Fruit fly (Drosophila melanogaster) whole organism: Measurements from ENCODE around the gene CG1824.

Source experiments
- CG8478 ChIP-seq: fragments of >200 bp; optimal IDR thresholded peaks from 2 replicates; lab custom pipeline; 2018; ENCODE audit warnings: inconsistent platforms
- Dll ChIP-seq: fragments of >200 bp; optimal IDR thresholded peaks from 2 replicates; lab custom pipeline; 2017
- EcR ChIP-seq, 2 experiments: fragments of >200 bp; optimal IDR thresholded peaks; 2 replicates each; lab custom pipeline; 2017; ENCODE audit warnings: missing biosample characterization in 2 of 2, missing genetic modification characterization in 2 of 2, missing genetic modification reagents in 2 of 2
- pan ChIP-seq: fragments of >200 bp; optimal IDR thresholded peaks from 2 replicates; lab custom pipeline; 2017
- psq ChIP-seq: fragments of >200 bp; optimal IDR thresholded peaks from 2 replicates; lab custom pipeline; 2017
- usp ChIP-seq: fragments of >200 bp; optimal IDR thresholded peaks from 2 replicates; lab custom pipeline; 2017; ENCODE audit warnings: missing biosample characterization, missing genetic modification characterization, mixed read lengths

Gene CG1824

DNA sequence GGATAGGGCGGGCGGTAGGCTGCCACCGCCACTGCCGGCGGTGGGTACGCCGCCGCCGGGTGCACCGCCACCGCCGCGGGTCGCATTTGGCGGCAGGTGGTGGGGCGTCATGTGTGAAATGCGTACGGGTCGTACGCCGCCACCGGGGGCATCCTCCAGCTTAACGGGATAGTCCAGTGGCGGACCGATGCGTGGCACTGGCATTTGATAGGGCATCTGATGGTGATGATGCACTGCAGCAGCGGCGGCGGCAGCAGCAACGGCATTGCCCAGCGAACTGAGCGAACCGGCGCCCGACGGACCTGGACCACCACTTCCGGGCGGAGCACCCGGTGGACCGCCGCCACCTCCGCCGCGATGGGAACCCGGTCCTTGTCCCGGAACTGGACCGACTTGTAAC, 13.5 kb downstream of the CG1824 start:
- TF ChIP-seq usp (GFP tag; lab: Kevin White, UChicago) (no peak), CG8478 (lab: Kevin White, UChicago) (no peak), psq (no peak), EcR (GFP tag; optimal IDR thresholded peaks at IDR 0.05; lab: Kevin White, UChicago) (no peak), pan (lab: Kevin White, UChicago) (no peak), Dll (no peak)

DNA sequence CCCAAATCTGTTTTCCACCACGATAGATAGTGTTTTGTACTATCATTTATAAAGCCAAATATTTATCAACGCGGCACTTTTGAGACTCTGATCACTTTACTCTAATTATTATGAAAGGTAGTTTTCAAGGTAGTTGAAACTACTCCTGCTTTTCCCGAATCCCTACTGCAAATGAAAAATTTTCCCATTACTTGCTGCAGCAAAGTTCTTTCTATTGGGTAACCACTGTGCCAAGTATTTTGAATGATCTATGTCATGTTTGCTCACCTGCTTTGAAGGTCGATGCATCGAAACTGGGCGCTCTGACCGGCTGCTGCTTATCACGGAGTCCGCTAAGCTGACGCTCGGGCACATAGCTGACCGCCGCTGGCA, 14.1 kb downstream of the CG1824 start:
- TF ChIP-seq Dll (no peak), usp (GFP tag; lab: Kevin White, UChicago) (no peak), psq (no peak), CG8478 (lab: Kevin White, UChicago) (no peak), pan (lab: Kevin White, UChicago) (no peak), EcR (GFP tag; optimal IDR thresholded peaks at IDR 0.05; lab: Kevin White, UChicago) (no peak)

DNA sequence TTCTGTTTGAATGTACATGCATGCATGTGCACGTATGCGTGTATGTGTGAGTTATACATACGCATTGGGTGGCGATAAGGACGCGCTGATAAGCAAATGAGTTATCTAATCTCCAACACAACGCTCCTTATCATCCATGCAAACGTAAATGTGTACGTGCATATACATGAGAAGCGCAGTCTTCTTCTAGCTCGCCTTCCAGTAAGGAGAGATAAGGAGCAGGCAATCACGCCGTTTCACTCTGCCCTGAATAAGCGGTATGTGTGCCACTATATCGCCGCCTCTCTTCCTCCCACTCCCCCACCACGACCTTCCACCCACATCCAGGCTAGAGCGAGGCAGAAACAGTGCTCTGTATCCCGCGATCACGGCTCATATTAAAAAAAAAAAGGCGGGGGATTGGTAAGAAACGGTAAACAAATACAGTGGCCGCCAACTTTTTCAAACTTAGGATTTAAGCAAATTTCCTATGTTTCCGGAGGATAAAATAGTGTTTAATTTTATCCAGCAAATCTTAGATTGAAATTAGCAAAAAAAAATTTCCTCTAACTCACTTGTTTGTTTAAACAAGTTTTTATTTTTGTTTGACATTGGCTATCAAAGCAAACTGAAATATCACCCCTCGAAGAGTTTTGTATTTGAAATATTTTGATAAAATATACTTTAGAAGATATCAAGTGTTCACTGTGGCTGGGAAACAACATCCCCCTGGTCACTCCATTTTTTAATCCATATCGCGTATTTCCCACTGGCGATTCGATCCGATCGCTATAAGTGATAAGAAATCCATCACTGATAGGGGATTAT, 14.7 kb downstream of the CG1824 start:
- TF ChIP-seq Dll = no peak

DNA sequence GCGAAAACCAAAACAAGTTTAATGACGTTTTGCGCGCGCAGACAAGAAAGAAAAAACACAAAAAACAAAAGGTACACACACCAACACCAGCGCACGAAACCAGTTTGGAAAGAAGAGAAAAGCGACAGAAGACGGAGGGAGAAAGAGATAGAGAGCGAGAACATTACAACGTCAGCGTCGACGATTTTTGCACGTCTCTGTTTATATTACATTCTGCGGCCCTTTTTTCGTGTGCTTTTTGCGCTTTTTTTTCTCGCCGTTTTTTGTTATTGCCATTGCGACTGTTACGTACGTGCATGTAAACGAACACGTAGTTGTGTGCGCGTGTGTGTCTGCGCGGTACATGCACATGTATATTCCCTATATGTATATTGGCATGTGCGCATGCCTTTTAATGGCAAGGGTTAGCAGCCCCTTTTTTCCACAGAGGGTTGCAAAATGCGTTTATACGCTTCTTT, 15.4 kb downstream of the CG1824 start:
- TF ChIP-seq psq (no peak), usp (GFP tag; lab: Kevin White, UChicago) (no peak), EcR (GFP tag; optimal IDR thresholded peaks at IDR 0.05; lab: Kevin White, UChicago) (no peak), Dll (no peak), pan (lab: Kevin White, UChicago) (no peak), CG8478 (lab: Kevin White, UChicago) (no peak)

DNA sequence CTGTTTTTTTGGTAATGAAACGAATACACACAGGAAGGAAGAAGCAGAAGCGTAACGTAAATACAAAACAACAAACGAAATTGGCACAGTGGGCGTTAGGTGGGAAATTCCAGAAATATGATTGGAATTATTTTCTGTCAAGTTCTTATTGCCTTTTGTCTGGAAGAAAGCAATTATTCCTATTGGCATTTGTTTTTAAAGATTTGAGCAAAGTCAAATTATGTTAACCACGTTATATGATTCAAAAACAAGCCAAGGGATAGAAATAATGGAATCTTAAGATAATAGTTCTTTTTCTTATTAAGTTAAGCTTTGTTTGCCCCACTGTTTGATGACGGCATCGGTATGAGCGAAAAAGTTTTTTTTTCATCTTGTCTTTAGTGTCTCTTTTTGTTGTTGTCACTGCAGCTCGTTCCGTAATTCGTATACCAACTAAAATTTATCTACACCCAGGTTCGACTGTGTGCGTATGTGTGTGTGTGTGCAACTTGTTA, 15.9 kb downstream of the CG1824 start:
- no peak for TF ChIP-seq usp (GFP tag; lab: Kevin White, UChicago)

DNA sequence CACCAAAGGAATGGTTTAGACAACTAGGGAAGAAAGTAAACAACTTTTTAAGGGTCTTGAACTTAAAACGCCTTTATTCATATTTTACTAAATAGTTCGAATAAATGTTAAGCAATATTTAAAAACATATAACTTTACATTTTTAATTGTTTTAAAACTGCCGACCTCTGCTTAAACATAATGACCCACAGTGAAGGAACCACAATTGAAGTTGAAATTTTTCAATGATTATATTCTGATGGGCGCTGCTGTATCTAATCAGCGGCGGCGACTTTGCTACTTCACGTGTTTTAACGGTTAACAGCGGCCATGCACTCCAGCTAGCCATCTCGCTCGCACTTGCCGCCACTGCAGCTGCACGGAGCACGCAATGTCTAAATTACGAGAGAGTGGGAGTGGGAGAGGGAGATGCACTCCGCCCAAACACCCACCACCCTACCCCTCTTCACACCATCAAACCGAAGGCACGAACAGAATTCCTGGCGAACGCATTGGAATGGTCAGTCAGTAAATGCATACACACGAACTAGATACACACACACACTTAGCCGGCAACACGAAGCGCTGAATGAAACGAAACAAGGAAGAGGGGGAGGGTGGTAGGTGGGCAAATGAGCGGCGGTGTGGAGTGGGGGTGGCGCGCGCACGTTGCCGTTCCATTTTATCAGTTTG, 16.6 kb downstream of the CG1824 start:
- TF ChIP-seq EcR (GFP tag; optimal IDR thresholded peaks at IDR 0.05; lab: Kevin White, UChicago) = no peak
- TF ChIP-seq psq = no peak
- no peak for TF ChIP-seq CG8478 (lab: Kevin White, UChicago)
- TF ChIP-seq pan (lab: Kevin White, UChicago) = peak; percentile 9
- TF ChIP-seq Dll = peak; percentile 39
- TF ChIP-seq usp (GFP tag; lab: Kevin White, UChicago) = no peak

DNA sequence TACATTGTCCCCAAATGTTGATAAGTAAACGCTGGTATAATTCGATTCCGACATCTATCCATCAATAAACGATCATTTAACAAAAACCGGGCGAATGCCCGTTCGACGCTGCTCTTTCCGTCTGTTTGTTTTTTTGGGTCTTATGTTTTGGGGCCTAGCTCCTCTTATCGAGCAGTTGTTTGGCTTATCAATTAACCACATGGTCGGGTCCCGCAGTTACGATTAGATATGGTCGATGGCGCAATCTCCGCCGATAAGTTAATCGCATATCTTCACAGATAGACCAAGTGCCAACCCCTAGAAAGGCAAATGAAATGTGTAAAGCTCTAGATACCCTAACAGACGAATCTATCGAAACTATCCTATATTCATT, 17.1 kb downstream of the CG1824 start:
- TF ChIP-seq psq (no peak), EcR (GFP tag; optimal IDR thresholded peaks at IDR 0.05; lab: Kevin White, UChicago) (no peak), Dll (no peak), CG8478 (lab: Kevin White, UChicago) (no peak), pan (lab: Kevin White, UChicago) (no peak), usp (GFP tag; lab: Kevin White, UChicago) (no peak)

DNA sequence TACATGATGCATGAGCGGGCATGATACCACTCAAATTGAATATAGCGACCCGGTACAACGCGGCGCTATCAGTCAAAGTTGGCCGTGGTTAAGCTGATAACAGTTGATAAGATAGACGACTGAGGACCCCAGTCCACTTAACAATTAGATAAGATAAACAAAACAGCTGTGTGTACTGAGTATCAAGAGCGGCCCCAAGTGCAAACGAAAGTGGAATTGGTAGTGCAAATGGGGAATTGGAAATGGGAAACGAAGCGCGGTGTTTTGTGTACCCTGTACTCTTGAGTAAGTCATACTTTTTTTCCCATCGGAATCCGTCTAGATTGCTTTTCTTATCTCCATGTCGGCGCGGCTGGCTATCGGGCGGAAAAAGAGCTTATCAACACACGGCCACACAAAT, 17.7 kb downstream of the CG1824 start:
- TF ChIP-seq EcR (GFP tag; optimal IDR thresholded peaks at IDR 0.05; lab: Kevin White, UChicago) (peak in 1 of 2 experiments; percentile 24), usp (GFP tag; lab: Kevin White, UChicago) (no peak)

DNA sequence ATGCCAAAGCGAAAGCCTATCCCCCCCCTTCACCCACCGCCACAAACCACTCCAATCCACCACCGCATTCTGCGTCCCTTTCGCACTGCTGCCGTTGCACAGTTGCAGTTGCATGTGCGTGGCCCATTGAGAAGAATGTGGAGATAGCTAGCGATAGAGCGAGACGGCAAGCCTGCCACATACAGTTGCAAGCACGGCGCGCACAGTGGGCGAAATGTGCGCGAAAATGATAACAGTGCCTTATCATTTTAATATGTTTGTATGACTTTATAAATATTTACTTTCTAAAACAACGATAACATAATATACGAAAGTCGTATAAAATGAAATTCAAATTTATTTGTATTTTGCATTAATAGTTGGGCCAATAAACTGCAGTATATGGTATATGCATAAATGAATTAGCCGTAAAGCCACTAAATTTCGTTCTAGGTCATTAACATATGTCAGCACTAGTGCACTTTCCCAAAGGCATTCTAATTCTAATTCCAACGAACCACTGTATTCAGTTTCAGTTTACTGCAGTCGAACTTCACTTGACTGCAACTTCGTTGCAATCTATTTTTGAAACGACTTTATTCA, 19.5 kb downstream of the CG1824 start:
- TF ChIP-seq Dll = no peak
- TF ChIP-seq usp (GFP tag; lab: Kevin White, UChicago) = no peak
- no peak for TF ChIP-seq EcR (GFP tag; optimal IDR thresholded peaks at IDR 0.05; lab: Kevin White, UChicago)
- no peak for TF ChIP-seq pan (lab: Kevin White, UChicago)
- TF ChIP-seq CG8478 (lab: Kevin White, UChicago) = no peak
- no peak for TF ChIP-seq psq

DNA sequence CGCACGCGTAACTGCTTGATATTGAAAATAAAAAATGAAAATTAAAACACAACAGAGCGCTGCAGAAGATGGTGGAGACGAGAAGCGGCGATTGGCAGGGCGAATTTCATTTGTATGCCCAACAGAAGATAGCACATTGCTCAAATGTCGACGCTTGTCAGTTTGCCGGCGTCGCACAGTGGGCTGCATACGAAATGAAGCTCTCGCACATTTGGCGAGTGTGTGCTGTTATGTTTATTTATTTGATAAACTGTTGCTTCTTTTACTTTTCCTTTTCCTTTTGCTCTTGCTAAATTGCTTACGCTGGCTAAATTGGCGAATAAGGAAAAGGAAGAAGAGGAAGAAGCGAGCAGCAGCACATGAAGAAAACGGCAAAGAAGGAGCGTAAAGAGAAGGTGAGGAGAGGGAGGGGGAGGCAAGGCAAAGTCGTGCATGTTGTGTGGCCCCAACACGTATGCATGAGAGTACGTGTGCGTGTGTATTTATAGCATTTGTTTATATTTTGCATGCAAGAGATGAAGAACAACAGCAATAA, 20.1 kb downstream of the CG1824 start:
- TF ChIP-seq pan (lab: Kevin White, UChicago) = no peak
- no peak for TF ChIP-seq CG8478 (lab: Kevin White, UChicago)
- TF ChIP-seq usp (GFP tag; lab: Kevin White, UChicago) = no peak

DNA sequence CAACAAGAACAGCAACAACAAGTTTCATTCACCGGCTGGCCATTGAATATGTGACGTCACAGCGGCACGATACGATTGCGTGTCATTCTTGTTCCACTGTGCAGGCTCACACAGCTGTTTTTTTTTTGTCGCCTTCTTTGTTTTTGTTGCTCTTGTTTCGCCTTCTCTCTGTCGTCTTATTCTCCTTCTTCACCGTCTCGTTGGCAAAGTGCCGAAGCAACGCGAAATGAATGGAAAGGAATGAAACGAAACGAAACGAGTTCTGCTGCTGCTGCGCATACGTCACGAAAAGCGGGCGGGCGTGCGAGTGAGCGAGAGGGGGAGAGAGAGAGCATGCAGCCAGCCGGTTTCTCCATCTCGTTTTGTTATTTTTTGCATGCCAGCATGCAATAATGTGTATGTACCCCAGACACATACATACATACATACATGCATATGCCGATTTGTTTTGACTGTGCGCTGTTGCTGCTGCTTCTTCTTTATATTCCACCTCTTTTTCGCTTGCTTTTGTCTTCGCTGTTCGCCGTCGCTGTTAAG, 20.7 kb downstream of the CG1824 start:
- TF ChIP-seq psq (no peak), pan (lab: Kevin White, UChicago) (no peak), Dll (no peak), CG8478 (lab: Kevin White, UChicago) (no peak), usp (GFP tag; lab: Kevin White, UChicago) (no peak), EcR (GFP tag; optimal IDR thresholded peaks at IDR 0.05; lab: Kevin White, UChicago) (no peak)

DNA sequence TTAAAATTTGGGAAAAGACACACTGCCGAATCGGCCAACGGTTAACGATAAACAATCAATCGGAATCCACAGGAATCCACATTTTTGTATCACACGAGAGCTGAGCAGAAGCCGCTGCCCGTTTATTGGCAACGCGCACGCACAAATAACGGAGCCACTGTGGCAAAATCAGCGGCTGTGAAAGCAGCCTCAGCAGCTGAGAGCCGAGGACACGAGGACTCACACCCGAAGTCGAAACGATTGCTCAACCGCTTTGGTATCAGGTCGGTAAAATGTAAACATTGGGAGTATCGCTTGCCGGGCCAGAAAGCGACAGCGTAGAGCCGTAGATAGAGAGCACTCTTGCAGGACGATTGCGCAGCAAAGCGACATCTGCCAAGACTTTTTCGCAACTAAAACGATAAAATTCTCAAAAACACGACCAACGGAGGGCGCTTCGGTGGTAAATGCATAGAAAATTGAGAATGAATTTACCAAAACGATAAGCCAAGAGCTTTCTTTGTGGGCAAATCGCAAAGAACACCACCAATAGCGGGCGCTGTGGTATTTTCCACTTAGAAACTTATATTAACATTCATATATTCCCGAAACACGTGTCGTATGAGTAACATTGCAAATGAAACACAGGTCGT, 27.0 kb downstream of the CG1824 start, which contains the start of gene hwt:
Gene hwt, minus strand, starts transcription at position 161 of the 632 bp plus-strand sequence.
- TF ChIP-seq pan (lab: Kevin White, UChicago) (no peak), Dll (no peak), psq (no peak)
